Worm (Caenorhabditis elegans): ENCODE data around the gene ufd-2.
A peak's percentile ranks its signal among the peaks of the same experiment; 100 is the strongest.

Gene ufd-2

DNA sequence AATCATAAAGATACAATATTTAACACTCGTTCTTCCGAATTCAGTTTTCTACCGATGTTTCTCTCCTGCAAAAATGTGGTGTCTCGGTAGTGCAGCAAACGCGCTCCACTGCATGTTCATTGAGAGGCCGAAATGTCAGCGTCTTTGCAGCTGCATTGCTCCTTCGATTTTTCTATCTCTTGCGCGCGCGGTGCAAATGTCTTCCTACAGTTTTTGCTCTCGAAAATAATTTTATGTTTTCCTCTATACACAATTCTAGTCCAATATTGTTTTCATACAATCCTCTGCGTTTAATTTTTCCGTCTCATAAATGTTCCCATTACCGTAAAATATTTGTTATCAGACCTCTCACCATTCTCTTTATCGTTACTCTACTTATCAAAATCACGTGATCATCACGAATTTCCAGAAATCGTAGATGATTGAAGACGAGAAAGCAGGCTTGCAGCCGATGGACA, at the start of gene ufd-2:
ufd-2 (plus strand) TSS at position 408 of the 458 bp plus-strand sequence.
- TF ChIP-seq unc-98 (GFP tag; IDR thresholded peaks at IDR 0.05): no peak
- TF ChIP-seq lin-13 (GFP tag; optimal IDR thresholded peaks at IDR 0.05): peak; percentile 53
- TF ChIP-seq F16B12.6 (tag; optimal IDR thresholded peaks at IDR 0.05): peak; percentile 66
- peak; percentile 67 to 89 for TF ChIP-seq lsy-2 (tag; optimal IDR thresholded peaks at IDR 0.05)
- peak; percentile 60 for TF ChIP-seq nhr-90 (tag; optimal IDR thresholded peaks at IDR 0.05; ENCODE audit: poor library complexity)
- no peak for TF ChIP-seq hlh-4 (tag; optimal IDR thresholded peaks at IDR 0.05)
- TF ChIP-seq nhr-12 (tag; optimal IDR thresholded peaks at IDR 0.05): no peak
- TF ChIP-seq nhr-85 (tag): peak; percentile 60
- no peak for TF ChIP-seq ama-1 (optimal IDR thresholded peaks at IDR 0.05)
- peak; percentile 70 for TF ChIP-seq mep-1 (tag; optimal IDR thresholded peaks at IDR 0.05)
- no peak for TF ChIP-seq fkh-4 (tag; optimal IDR thresholded peaks at IDR 0.05; ENCODE audit: borderline replicate concordance)
- TF ChIP-seq ets-5 (GFP tag; IDR thresholded peaks at IDR 0.05): no peak
- TF ChIP-seq mdl-1 (tag; optimal IDR thresholded peaks at IDR 0.05): peak in 1 of 2 experiments; percentile 35
- no peak for TF ChIP-seq nhr-28 (tag; optimal IDR thresholded peaks at IDR 0.05)
- no peak for TF ChIP-seq aly-2 (tag; optimal IDR thresholded peaks at IDR 0.05)
- TF ChIP-seq zip-4 (GFP tag; optimal IDR thresholded peaks at IDR 0.05): no peak
- TF ChIP-seq lin-15B (tag; optimal IDR thresholded peaks at IDR 0.05): peak; percentile 90
- TF ChIP-seq lin-39 (tag; optimal IDR thresholded peaks at IDR 0.05): no peak
- TF ChIP-seq alr-1 (tag; optimal IDR thresholded peaks at IDR 0.05; ENCODE audit: borderline replicate concordance): no peak
- TF ChIP-seq C04F5.9 (tag; optimal IDR thresholded peaks at IDR 0.05): peak; percentile 11
- peak; percentile 77 for TF ChIP-seq vab-15 (tag; optimal IDR thresholded peaks at IDR 0.05)
- peak; percentile 4 for TF ChIP-seq nhr-237 (tag; optimal IDR thresholded peaks at IDR 0.05)
- peak; percentile 85 for TF ChIP-seq C16A3.4 (tag; optimal IDR thresholded peaks at IDR 0.05)
- peak; percentile 54 for TF ChIP-seq xbp-1 (tag; optimal IDR thresholded peaks at IDR 0.05)
- peak; percentile 70 for TF ChIP-seq fkh-8 (tag; optimal IDR thresholded peaks at IDR 0.05)
- peak; percentile 67 for TF ChIP-seq nhr-77 (tag; optimal IDR thresholded peaks at IDR 0.05)
- TF ChIP-seq efl-1 (optimal IDR thresholded peaks at IDR 0.05): peak; percentile 77 to 81
- peak; percentile 70 to 96 for TF ChIP-seq efl-1 (GFP tag; optimal IDR thresholded peaks at IDR 0.05 in 1 of 2)
- peak; percentile 50 for TF ChIP-seq jun-1 (tag; optimal IDR thresholded peaks at IDR 0.05)
- TF ChIP-seq unc-130 (tag; optimal IDR thresholded peaks at IDR 0.05): peak; percentile 16
- peak; percentile 55 for TF ChIP-seq swsn-7 (tag; optimal IDR thresholded peaks at IDR 0.05)
- TF ChIP-seq snu-23 (GFP tag; optimal IDR thresholded peaks at IDR 0.05): peak; percentile 65
- TF ChIP-seq blmp-1 (tag; optimal IDR thresholded peaks at IDR 0.05): peak; percentile 55
- peak; percentile 16 for TF ChIP-seq fkh-10 (GFP tag; optimal IDR thresholded peaks at IDR 0.05)
- peak; percentile 68 for TF ChIP-seq lir-3 (tag; optimal IDR thresholded peaks at IDR 0.05; ENCODE audit: poor library complexity)
- peak; percentile 60 for TF ChIP-seq pax-3 (tag; optimal IDR thresholded peaks at IDR 0.05)
- peak; percentile 70 for TF ChIP-seq nhr-20 (tag; optimal IDR thresholded peaks at IDR 0.05)
- TF ChIP-seq ceh-8 (GFP tag; optimal IDR thresholded peaks at IDR 0.05): no peak
- TF ChIP-seq tlp-1 (tag; optimal IDR thresholded peaks at IDR 0.05): peak; percentile 23
- no peak for TF ChIP-seq hlh-17 (GFP tag; optimal IDR thresholded peaks at IDR 0.05; ENCODE audit: borderline replicate concordance)
- no peak for TF ChIP-seq unc-62 (GFP tag; optimal IDR thresholded peaks at IDR 0.05)
- TF ChIP-seq ztf-11 (tag; optimal IDR thresholded peaks at IDR 0.05): peak in 1 of 2 experiments; percentile 25
- no peak for TF ChIP-seq egl-27 (tag; optimal IDR thresholded peaks at IDR 0.05)
- peak; percentile 30 for TF ChIP-seq dsc-1 (tag; optimal IDR thresholded peaks at IDR 0.05)
- peak; percentile 53 for TF ChIP-seq elt-2 (tag; optimal IDR thresholded peaks at IDR 0.05)
- peak; percentile 80 for TF ChIP-seq lin-14 (GFP tag; optimal IDR thresholded peaks at IDR 0.05)
- TF ChIP-seq rnt-1 (tag; optimal IDR thresholded peaks at IDR 0.05): peak; percentile 86
- no peak for TF ChIP-seq sup-37 (GFP tag; optimal IDR thresholded peaks at IDR 0.05)
- TF ChIP-seq ces-1 (GFP tag; optimal IDR thresholded peaks at IDR 0.05): no peak
- no peak for TF ChIP-seq irx-1 (tag; optimal IDR thresholded peaks at IDR 0.05)
- TF ChIP-seq unc-86 (tag; optimal IDR thresholded peaks at IDR 0.05): peak; percentile 46
- TF ChIP-seq lin-35 (GFP tag; optimal IDR thresholded peaks at IDR 0.05): peak; percentile 72 to 83
- TF ChIP-seq tbx-2 (tag; optimal IDR thresholded peaks at IDR 0.05): no peak
